Fruit fly (Drosophila melanogaster): ENCODE measurements around the gene CG32579.

CG32579 gene

DNA sequence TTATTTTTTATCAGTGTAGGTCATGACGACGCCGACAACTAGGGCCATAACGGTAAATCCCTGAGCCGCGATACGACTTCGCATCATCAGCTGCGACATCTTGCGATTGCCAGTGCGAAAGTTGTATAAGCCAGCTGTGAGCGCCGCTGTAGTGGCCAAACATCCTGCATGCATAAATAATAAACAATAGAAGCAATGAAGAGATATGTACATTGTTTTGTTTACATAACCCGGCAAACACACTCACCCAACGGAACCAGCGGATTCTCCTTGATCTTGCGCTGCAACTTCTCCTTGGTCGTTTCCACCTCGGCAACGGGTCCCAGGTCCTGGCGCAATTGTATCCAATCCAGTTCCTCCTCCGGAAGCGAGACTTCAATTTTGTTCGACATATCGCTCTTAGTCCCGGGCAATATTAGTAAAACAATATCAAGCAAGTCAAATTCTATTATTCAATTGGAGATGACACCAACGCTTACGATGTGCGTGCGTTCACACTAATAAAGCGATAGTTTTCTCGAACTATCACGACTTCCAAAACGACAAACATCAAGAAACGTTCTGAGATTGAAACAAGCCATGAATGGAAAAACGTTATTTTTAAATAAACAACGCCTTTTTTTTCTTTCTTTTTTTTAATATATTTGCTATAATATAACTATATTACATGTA lies 8.6 kb downstream of the CG32579 start (continued):
- TF ChIP-seq Fer2 (tag; optimal IDR thresholded peaks at IDR 0.05) (no peak), Drgx (GFP tag; IDR thresholded peaks at IDR 0.05) (no peak), al (GFP tag; IDR thresholded peaks at IDR 0.05) (no peak), CG18619 (GFP tag; optimal IDR thresholded peaks at IDR 0.05) (no peak), CG34224 (GFP tag; IDR thresholded peaks at IDR 0.05; ENCODE audit: partially characterized antibody) (peak; percentile 78), Tbp (GFP tag; optimal IDR thresholded peaks at IDR 0.05) (no peak), hth (optimal IDR thresholded peaks at IDR 0.05) (no peak), CG12104 (GFP tag; optimal IDR thresholded peaks at IDR 0.05) (no peak), CG5245 (GFP tag; optimal IDR thresholded peaks at IDR 0.05) (no peak), CG4404 (GFP tag; IDR thresholded peaks at IDR 0.05) (no peak), fd3F (GFP tag; optimal IDR thresholded peaks at IDR 0.05) (no peak), stwl (tag; optimal IDR thresholded peaks at IDR 0.05) (peak; percentile 15), CG12391 (tag; optimal IDR thresholded peaks at IDR 0.05) (no peak), CG11504 (tag; optimal IDR thresholded peaks at IDR 0.05) (no peak), Kr (GFP tag; optimal IDR thresholded peaks at IDR 0.05) (no peak), Aef1 (GFP tag; IDR thresholded peaks at IDR 0.05) (no peak), HmgZ (tag; optimal IDR thresholded peaks at IDR 0.05) (no peak), inv (GFP tag; IDR thresholded peaks at IDR 0.05; ENCODE audit: partially characterized antibody) (peak; percentile 77), CG4854 (GFP tag; optimal IDR thresholded peaks at IDR 0.05) (no peak), Mad (GFP tag; optimal IDR thresholded peaks at IDR 0.05) (no peak), ttk (GFP tag; IDR thresholded peaks at IDR 0.05) (no peak), z (GFP tag; IDR thresholded peaks at IDR 0.05) (no peak), Lpt (GFP tag; optimal IDR thresholded peaks at IDR 0.05) (no peak), tll (GFP tag; optimal IDR thresholded peaks at IDR 0.05) (peak in 1 of 2 experiments; percentile 21), sug (tag; optimal IDR thresholded peaks at IDR 0.05) (no peak), NC2α (GFP tag; optimal IDR thresholded peaks at IDR 0.05) (no peak), otp (GFP tag; IDR thresholded peaks at IDR 0.05) (no peak), Poxn (GFP tag; IDR thresholded peaks at IDR 0.05) (no peak), dpn (GFP tag; optimal IDR thresholded peaks at IDR 0.05) (no peak), Xrp1 (GFP tag; IDR thresholded peaks at IDR 0.05) (no peak), CG33213 (GFP tag; optimal IDR thresholded peaks at IDR 0.05) (no peak), pho (GFP tag; optimal IDR thresholded peaks at IDR 0.05) (no peak), CG3838 (GFP tag; optimal IDR thresholded peaks at IDR 0.05) (no peak), psq (GFP tag; optimal IDR thresholded peaks at IDR 0.05) (no peak), CG13624 (GFP tag; optimal IDR thresholded peaks at IDR 0.05) (no peak), CG11695 (GFP tag; IDR thresholded peaks at IDR 0.05) (no peak), CG12071 (GFP tag; optimal IDR thresholded peaks at IDR 0.05) (no peak), fd102C (GFP tag; optimal IDR thresholded peaks at IDR 0.05) (no peak), CG1024 (GFP tag; IDR thresholded peaks at IDR 0.05) (0 out of 2 replicates have a peak, but pooled peaks have one; percentile 10), ind (GFP tag; optimal IDR thresholded peaks at IDR 0.05) (no peak), CG43689 (GFP tag; IDR thresholded peaks at IDR 0.05) (no peak), dimm (GFP tag; IDR thresholded peaks at IDR 0.05) (no peak), Opbp (GFP tag; IDR thresholded peaks at IDR 0.05; ENCODE audit: partially characterized antibody) (peak; percentile 89), bowl (GFP tag; IDR thresholded peaks at IDR 0.05) (no peak), D19A (tag; optimal IDR thresholded peaks at IDR 0.05) (no peak), Dfd (GFP tag; optimal IDR thresholded peaks at IDR 0.05) (no peak), CG3163 (GFP tag; optimal IDR thresholded peaks at IDR 0.05) (no peak), eyg (GFP tag; optimal IDR thresholded peaks at IDR 0.05) (no peak), CG15601 (tag; optimal IDR thresholded peaks at IDR 0.05) (peak; percentile 40), D (optimal IDR thresholded peaks at IDR 0.05) (peak; percentile 47), D (GFP tag; optimal IDR thresholded peaks at IDR 0.05) (no peak), CG5953 (GFP tag; IDR thresholded peaks at IDR 0.05) (no peak)
